Worm (Caenorhabditis elegans) whole organism, L2 larva: ENCODE results near the gene R07B1.9.

Experiments
- ZK546.5 ChIP-seq: sonication (generic microtip); optimal IDR thresholded peaks from 2 replicates; lab custom pipeline; 2017; ENCODE audit warnings: missing biosample characterization, missing genetic modification characterization
- aly-2 ChIP-seq: fragments of 150-350 bp; optimal IDR thresholded peaks from 2 replicates; lab custom pipeline; 2014; ENCODE audit warnings: missing biosample characterization, missing genetic modification characterization
- ceh-16 ChIP-seq: fragments of 150-350 bp; optimal IDR thresholded peaks from 2 replicates; lab custom pipeline; 2014; ENCODE audit warnings: missing biosample characterization, missing genetic modification characterization
- elt-1 ChIP-seq: fragments of 150-350 bp; optimal IDR thresholded peaks from 2 replicates; lab custom pipeline; 2014; ENCODE audit warnings: missing biosample characterization, missing genetic modification characterization
- elt-3 ChIP-seq: sonication (generic microtip); optimal IDR thresholded peaks from 2 replicates; lab custom pipeline; 2017; ENCODE audit warnings: missing biosample characterization, missing genetic modification characterization
- fos-1 ChIP-seq: fragments of 150-350 bp; optimal IDR thresholded peaks from 2 replicates; lab custom pipeline; 2014; ENCODE audit warnings: missing biosample characterization, missing genetic modification characterization
- nhr-23 ChIP-seq: fragments of 150-350 bp; optimal IDR thresholded peaks from 2 replicates; lab custom pipeline; 2014; ENCODE audit warnings: missing biosample characterization, missing genetic modification reagents, missing genetic modification characterization

ce11 chrX:9831215-9831614, 46.0 kb upstream of the R07B1.9 start, which contains the start of gene rrc-1:
- no peak for TF ChIP-seq nhr-23 (tag; lab: Kevin White, UChicago)
- no peak for TF ChIP-seq aly-2
- no peak for TF ChIP-seq ceh-16 (tag; lab: Kevin White, UChicago)
- no peak for TF ChIP-seq fos-1 (tag; lab: Kevin White, UChicago)
- no peak for TF ChIP-seq ZK546.5
- TF ChIP-seq elt-3 (tag; lab: Kevin White, UChicago), result no peak
- no peak for TF ChIP-seq elt-1 (tag; lab: Kevin White, UChicago)
